Worm (Caenorhabditis elegans) whole organism, early embryonic: ENCODE results near the gene tgt-2.

ENCODE experiments used
- ama-1 ChIP-seq: fragments of 150-350 bp; optimal IDR thresholded peaks from 2 replicates; lab custom pipeline; 2014
- ets-7 ChIP-seq: sonication (generic microtip); optimal IDR thresholded peaks from 2 replicates; lab custom pipeline; 2016; ENCODE audit warnings: missing genotype, missing genetic modification characterization, missing compliant biosample characterization
- flt-1 ChIP-seq: fragments of 200-800 bp; sonication (Bioruptor generic); IDR thresholded peaks from 2 replicates; pipeline ENCODE4 v1.3.6; 2022; ENCODE audit warnings: missing genetic modification characterization, missing compliant biosample characterization
- hmg-4 ChIP-seq: fragments of 200-800 bp; sonication (Bioruptor generic); optimal IDR thresholded peaks from 2 replicates; lab custom pipeline; 2018; ENCODE audit warnings: mild to moderate bottlenecking, missing genetic modification characterization, missing compliant biosample characterization
- sea-1 ChIP-seq: fragments of 200-800 bp; sonication (Bioruptor generic); conservative IDR thresholded peaks from 2 replicates; pipeline ENCODE4 v1.3.6; 2022; ENCODE audit warnings: missing genetic modification characterization, missing compliant biosample characterization
- tbx-11 ChIP-seq: fragments of 200-800 bp; sonication (Bioruptor generic); IDR thresholded peaks from 2 replicates; pipeline ENCODE4 v1.3.6; 2022; ENCODE audit warnings: missing genetic modification characterization, missing compliant biosample characterization

DNA sequence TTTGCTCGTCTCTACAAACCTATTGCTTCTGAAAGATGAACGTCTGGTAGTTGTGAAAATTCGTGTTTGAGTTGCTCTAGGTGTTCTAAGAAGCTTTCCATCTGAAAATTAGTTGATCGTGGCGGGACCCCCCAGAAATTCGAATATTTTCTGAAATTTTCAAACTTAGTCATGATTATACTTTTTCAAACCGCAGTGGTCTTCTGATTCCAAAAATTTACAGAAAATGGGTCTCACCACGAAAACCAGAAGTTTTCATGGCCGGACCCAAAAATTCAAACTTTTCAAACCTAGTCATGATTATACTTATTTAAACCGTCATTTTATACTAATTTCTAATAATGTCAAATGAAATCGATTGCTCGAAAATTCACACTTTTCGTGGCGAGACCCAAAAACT lies 38.1 kb upstream of the tgt-2 start, which contains the start of gene ztf-20:
- TF ChIP-seq ama-1 (lab: Kevin White, UChicago), result no peak
- TF ChIP-seq hmg-4, result no peak
- TF ChIP-seq flt-1 (GFP tag; lab: Robert Waterston, UW), result no peak
- no peak for TF ChIP-seq tbx-11
- TF ChIP-seq ets-7 (tag; lab: Kevin White, UChicago), result no peak
- TF ChIP-seq sea-1 (GFP tag; lab: Robert Waterston, UW), result no peak
